Worm (Caenorhabditis elegans) whole organism, L3 larva: Measurements from ENCODE around the gene srsy-2.

Experiments used
- hmg-11 ChIP-seq: sonication (generic microtip); optimal IDR thresholded peaks from 2 replicates; lab custom pipeline; 2016; ENCODE audit warnings: missing genetic modification characterization, missing compliant biosample characterization
- nhr-28 ChIP-seq: fragments of 150-350 bp; optimal IDR thresholded peaks from 2 replicates; lab custom pipeline; 2014; ENCODE audit warnings: missing biosample characterization, missing genetic modification characterization

- TF ChIP-seq hmg-11 (tag; lab: Kevin White, UChicago) (no peak), nhr-28 (tag; lab: Kevin White, UChicago) (no peak)
Observed at ce11 chrII:6259867-6260266, 33.0 kb upstream of the srsy-2 start, which contains the start of gene F13H8.11.
